Worm (Caenorhabditis elegans) whole organism, young adult: ENCODE data around the gene ptr-19.
A peak's percentile ranks its signal among the peaks of the same experiment; 100 is the strongest.

Source experiments
- B0336.3 ChIP-seq: fragments of 200-800 bp; sonication (Bioruptor generic); IDR thresholded peaks from 2 replicates; pipeline ENCODE4 v1.3.6; 2022; ENCODE audit warnings: missing genetic modification characterization, missing compliant biosample characterization
- D2030.7 ChIP-seq: fragments of 200-800 bp; sonication (Bioruptor generic); IDR thresholded peaks from 2 replicates; pipeline ENCODE4 v1.3.6; 2022; ENCODE audit warnings: missing genetic modification reagents, missing genetic modification characterization, missing compliant biosample characterization
- F33H1.4 ChIP-seq: fragments of 200-800 bp; sonication (Bioruptor generic); IDR thresholded peaks from 2 replicates; pipeline ENCODE4 v1.3.6; 2022; ENCODE audit warnings: missing genetic modification reagents, missing genetic modification characterization, missing compliant biosample characterization
- F37B4.10 ChIP-seq: fragments of 200-800 bp; sonication (Bioruptor generic); IDR thresholded peaks from 2 replicates; pipeline ENCODE4 v1.3.6; 2022; ENCODE audit warnings: missing genetic modification characterization, missing compliant biosample characterization
- K11D2.4 ChIP-seq: fragments of 200-800 bp; sonication (Bioruptor generic); IDR thresholded peaks from 2 replicates; pipeline ENCODE4 v1.3.6; 2022; ENCODE audit warnings: missing genetic modification reagents, missing genetic modification characterization, missing compliant biosample characterization
- K12H6.12 ChIP-seq: fragments of 200-800 bp; sonication (Bioruptor generic); optimal IDR thresholded peaks from 2 replicates; lab custom pipeline; 2018; ENCODE audit warnings: mild to moderate bottlenecking, missing genetic modification characterization, missing compliant biosample characterization
- Y67H2A.10 ChIP-seq: fragments of 200-800 bp; sonication (Bioruptor generic); conservative IDR thresholded peaks from 2 replicates; pipeline ENCODE4 v1.3.6; 2022; ENCODE audit warnings: missing genetic modification reagents, missing genetic modification characterization, missing compliant biosample characterization
- ama-1 ChIP-seq, 3 experiments: fragments of 150-350 bp in 1 of 3; sonication (generic microtip) in 2 of 3; optimal IDR thresholded peaks; 2 replicates each; lab custom pipeline; 2014 to 2018; ENCODE audit warnings: missing biosample characterization in 2 of 3, missing genetic modification characterization in 2 of 3, missing genetic modification reagents in 2 of 3
- aptf-2 ChIP-seq: fragments of 200-800 bp; sonication (Bioruptor generic); conservative IDR thresholded peaks from 2 replicates; pipeline ENCODE4 v1.3.6; 2022; ENCODE audit warnings: missing genetic modification reagents, missing genetic modification characterization, missing compliant biosample characterization
- aptf-3 ChIP-seq: fragments of 200-800 bp; sonication (Bioruptor generic); IDR thresholded peaks from 2 replicates; pipeline ENCODE4 v1.3.6; 2022; ENCODE audit warnings: missing genetic modification characterization, missing compliant biosample characterization
- atf-7 ChIP-seq: sonication (generic microtip); optimal IDR thresholded peaks from 2 replicates; lab custom pipeline; 2017; ENCODE audit warnings: mild to moderate bottlenecking, missing genetic modification characterization, missing compliant biosample characterization
- attf-3 ChIP-seq: fragments of 200-800 bp; sonication (Bioruptor generic); conservative IDR thresholded peaks from 2 replicates; pipeline ENCODE4 v1.3.6; 2022; ENCODE audit warnings: missing genetic modification reagents, missing genetic modification characterization, missing compliant biosample characterization
- attf-5 ChIP-seq: fragments of 200-800 bp; sonication (Bioruptor generic); optimal IDR thresholded peaks from 2 replicates; lab custom pipeline; 2018; ENCODE audit warnings: mild to moderate bottlenecking, missing genetic modification characterization, missing compliant biosample characterization
- ccch-3 ChIP-seq: fragments of 200-800 bp; sonication (Bioruptor generic); optimal IDR thresholded peaks from 2 replicates; lab custom pipeline; 2018; ENCODE audit warnings: mild to moderate bottlenecking, missing genetic modification characterization, missing compliant biosample characterization
- cebp-1 ChIP-seq, 2 experiments: fragments of 200-800 bp in 1 of 2; sonication (Bioruptor generic) in 1 of 2; sonication (generic microtip) in 1 of 2; IDR thresholded peaks in 1 of 2; optimal IDR thresholded peaks in 1 of 2; 2 replicates each; pipeline versions ENCODE4 v1.3.6 to Lab custom; 2017 to 2022; ENCODE audit warnings: missing compliant biosample characterization in 2 of 2, missing genetic modification characterization in 2 of 2, mild to moderate bottlenecking in 1 of 2, missing genetic modification reagents in 1 of 2, moderate library complexity in 1 of 2
- cebp-2 ChIP-seq: fragments of 200-800 bp; sonication (Bioruptor generic); IDR thresholded peaks from 2 replicates; pipeline ENCODE4 v1.3.6; 2022; ENCODE audit warnings: missing genetic modification characterization, missing compliant biosample characterization
- chd-7 ChIP-seq: sonication (generic microtip); optimal IDR thresholded peaks from 2 replicates; lab custom pipeline; 2016; ENCODE audit warnings: mild to moderate bottlenecking, missing genetic modification characterization, moderate library complexity, missing compliant biosample characterization
- die-1 ChIP-seq: sonication (generic microtip); optimal IDR thresholded peaks from 2 replicates; lab custom pipeline; 2016; ENCODE audit warnings: missing genotype, mild to moderate bottlenecking, missing genetic modification characterization, missing compliant biosample characterization
- dox-1 ChIP-seq: fragments of 200-800 bp; sonication (Bioruptor generic); IDR thresholded peaks from 2 replicates; pipeline ENCODE4 v1.3.6; 2022; ENCODE audit warnings: missing genetic modification reagents, missing genetic modification characterization, missing compliant biosample characterization
- dpl-1 ChIP-seq: fragments of 150-350 bp; optimal IDR thresholded peaks from 2 replicates; lab custom pipeline; 2014; ENCODE audit warnings: missing biosample characterization, missing genetic modification reagents, missing genetic modification characterization
- him-1 ChIP-seq: sonication (generic microtip); optimal IDR thresholded peaks from 2 replicates; lab custom pipeline; 2016; ENCODE audit warnings: missing genotype, missing genetic modification reagents, missing genetic modification characterization, missing compliant biosample characterization
- hlh-12 ChIP-seq: sonication (generic microtip); optimal IDR thresholded peaks from 2 replicates; lab custom pipeline; 2016; ENCODE audit warnings: missing genetic modification characterization, missing compliant biosample characterization
- hmg-1.2 ChIP-seq: fragments of 200-800 bp; sonication (Bioruptor generic); IDR thresholded peaks from 2 replicates; pipeline ENCODE4 v1.3.6; 2022; ENCODE audit warnings: missing genetic modification reagents, missing genetic modification characterization, missing compliant biosample characterization
- hrde-1 ChIP-seq: sonication (generic microtip); optimal IDR thresholded peaks from 2 replicates; lab custom pipeline; 2016; ENCODE audit warnings: missing genetic modification characterization, mild to moderate bottlenecking, missing compliant biosample characterization, moderate library complexity, missing genotype, missing genetic modification reagents, borderline replicate concordance
- hsf-1 ChIP-seq: fragments of 200-800 bp; sonication (Bioruptor generic); IDR thresholded peaks from 2 replicates; pipeline ENCODE4 v1.3.6; 2022; ENCODE audit warnings: missing genetic modification reagents, missing genetic modification characterization, missing compliant biosample characterization
- lin-26 ChIP-seq: fragments of 200-800 bp; sonication (Bioruptor generic); IDR thresholded peaks from 2 replicates; pipeline ENCODE4 v1.3.6; 2022; ENCODE audit warnings: missing genetic modification reagents, missing genetic modification characterization, missing compliant biosample characterization
- lin-54 ChIP-seq: fragments of 200-800 bp; sonication (Bioruptor generic); optimal IDR thresholded peaks from 2 replicates; lab custom pipeline; 2018; ENCODE audit warnings: mild to moderate bottlenecking, missing genetic modification characterization, missing compliant biosample characterization
- lir-1 ChIP-seq: fragments of 200-800 bp; sonication (Bioruptor generic); conservative IDR thresholded peaks from 2 replicates; pipeline ENCODE4 v1.3.6; 2022; ENCODE audit warnings: missing genetic modification reagents, missing genetic modification characterization, missing compliant biosample characterization
- lsl-1 ChIP-seq: fragments of 200-800 bp; sonication (Bioruptor generic); optimal IDR thresholded peaks from 2 replicates; lab custom pipeline; 2018; ENCODE audit warnings: mild to moderate bottlenecking, missing genetic modification characterization, moderate library complexity, missing compliant biosample characterization
- madf-6 ChIP-seq: fragments of 200-800 bp; sonication (Bioruptor generic); IDR thresholded peaks from 2 replicates; pipeline ENCODE4 v1.3.6; 2022; ENCODE audit warnings: missing genetic modification reagents, missing genetic modification characterization, missing compliant biosample characterization
- mcd-1 ChIP-seq: fragments of 200-800 bp; sonication (Bioruptor generic); IDR thresholded peaks from 2 replicates; pipeline ENCODE4 v1.3.6; 2022; ENCODE audit warnings: missing genetic modification reagents, missing genetic modification characterization, missing compliant biosample characterization
- nfya-1 ChIP-seq: sonication (generic microtip); optimal IDR thresholded peaks from 2 replicates; lab custom pipeline; 2017; ENCODE audit warnings: antibody characterized with exemption, missing compliant biosample characterization, missing genetic modification characterization, borderline replicate concordance; ENCODE audit not compliant: insufficient read depth
- nfyb-1 ChIP-seq: fragments of 200-800 bp; sonication (Bioruptor generic); IDR thresholded peaks from 2 replicates; pipeline ENCODE4 v1.3.6; 2022; ENCODE audit warnings: missing genetic modification reagents, missing genetic modification characterization, missing compliant biosample characterization
- nhr-120 ChIP-seq: fragments of 200-800 bp; sonication (Bioruptor generic); IDR thresholded peaks from 2 replicates; pipeline ENCODE4 v1.3.6; 2022; ENCODE audit warnings: missing genetic modification characterization, missing compliant biosample characterization
- nhr-80 ChIP-seq: sonication (generic microtip); optimal IDR thresholded peaks from 2 replicates; lab custom pipeline; 2016; ENCODE audit warnings: missing genetic modification characterization, missing compliant biosample characterization
- nhr-90 ChIP-seq: sonication (generic microtip); optimal IDR thresholded peaks from 2 replicates; lab custom pipeline; 2016; ENCODE audit warnings: missing genotype, mild to moderate bottlenecking, missing genetic modification characterization, missing compliant biosample characterization
- sdz-38 ChIP-seq: sonication (generic microtip); optimal IDR thresholded peaks from 2 replicates; lab custom pipeline; 2016; ENCODE audit warnings: missing genotype, missing genetic modification characterization, missing compliant biosample characterization
- snpc-1.1 ChIP-seq: sonication (generic microtip); optimal IDR thresholded peaks from 2 replicates; lab custom pipeline; 2017; ENCODE audit warnings: missing genetic modification characterization, mild to moderate bottlenecking, missing compliant biosample characterization, antibody characterized with exemption, moderate library complexity, missing genotype, missing genetic modification reagents; ENCODE audit not compliant: insufficient read depth
- snpc-1.3 ChIP-seq: sonication (generic microtip); optimal IDR thresholded peaks from 2 replicates; lab custom pipeline; 2017; ENCODE audit warnings: missing genetic modification characterization, mild to moderate bottlenecking, missing compliant biosample characterization, antibody characterized with exemption, moderate library complexity, missing genotype, missing genetic modification reagents; ENCODE audit not compliant: insufficient read depth
- somi-1 ChIP-seq: fragments of 200-800 bp; sonication (Bioruptor generic); optimal IDR thresholded peaks from 2 replicates; lab custom pipeline; 2018; ENCODE audit warnings: mild to moderate bottlenecking, missing genetic modification characterization, missing compliant biosample characterization
- tbx-9 ChIP-seq: sonication (generic microtip); optimal IDR thresholded peaks from 2 replicates; lab custom pipeline; 2016; ENCODE audit warnings: borderline replicate concordance, missing genetic modification characterization, inconsistent platforms, missing compliant biosample characterization
- zfh-2 ChIP-seq: fragments of 200-800 bp; sonication (Bioruptor generic); conservative IDR thresholded peaks from 2 replicates; pipeline ENCODE4 v1.3.6; 2022; ENCODE audit warnings: missing genetic modification reagents, missing genetic modification characterization, missing compliant biosample characterization
- ztf-25 ChIP-seq: fragments of 200-800 bp; sonication (Bioruptor generic); IDR thresholded peaks from 2 replicates; pipeline ENCODE4 v1.3.6; 2022; ENCODE audit warnings: missing genetic modification reagents, missing genetic modification characterization, missing compliant biosample characterization

The ptr-19 gene

DNA sequence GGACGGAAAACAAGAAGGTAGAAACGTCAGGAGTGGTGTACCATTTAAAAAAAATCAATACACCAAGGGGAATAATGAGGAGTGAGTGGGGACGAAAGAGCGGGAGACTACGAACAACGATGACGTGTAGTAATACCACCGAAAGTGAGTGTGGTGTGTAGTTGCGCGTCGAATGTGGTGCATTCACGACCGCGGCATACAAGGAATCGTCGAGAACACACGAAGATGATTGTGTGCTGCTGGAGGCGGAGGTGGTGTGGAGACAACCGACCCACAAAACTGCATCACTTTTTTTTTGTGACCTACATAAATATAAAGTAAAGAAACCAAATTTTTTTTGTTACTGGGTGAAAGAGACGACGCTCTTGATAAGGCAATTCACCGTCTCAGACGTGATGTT lies 36.7 kb downstream of the ptr-19 start (continued):
- TF ChIP-seq B0336.3 (GFP tag; lab: Robert Waterston, UW) = no peak
- TF ChIP-seq ccch-3 (GFP tag; lab: Kevin White, UChicago) = no peak
- TF ChIP-seq attf-3 = no peak
- no peak for TF ChIP-seq snpc-1.1 (tag; lab: Kevin White, UChicago)
- no peak for TF ChIP-seq lir-1 (GFP tag; lab: Robert Waterston, UW)
- TF ChIP-seq nfya-1 (tag; lab: Kevin White, UChicago) = no peak
- no peak for TF ChIP-seq hlh-12
- no peak for TF ChIP-seq cebp-2 (GFP tag; lab: Robert Waterston, UW)
- no peak for TF ChIP-seq dpl-1 (GFP tag; lab: Kevin White, UChicago)
- no peak for TF ChIP-seq nhr-120 (GFP tag; lab: Robert Waterston, UW)
- peak; percentile 24 for TF ChIP-seq die-1
- peak; percentile 51 for TF ChIP-seq atf-7 (tag; lab: Kevin White, UChicago)
- TF ChIP-seq ama-1 (optimal IDR thresholded peaks at IDR 0.05; lab: Kevin White, UChicago) = no peak
- no peak for TF ChIP-seq ama-1 (GFP tag; optimal IDR thresholded peaks at IDR 0.05; lab: Kevin White, UChicago)
- no peak for TF ChIP-seq aptf-2 (GFP tag; lab: Robert Waterston, UW)
- peak; percentile 36; the same call in 1 of the 2 replicates for TF ChIP-seq lin-26 (GFP tag; lab: Robert Waterston, UW)

DNA sequence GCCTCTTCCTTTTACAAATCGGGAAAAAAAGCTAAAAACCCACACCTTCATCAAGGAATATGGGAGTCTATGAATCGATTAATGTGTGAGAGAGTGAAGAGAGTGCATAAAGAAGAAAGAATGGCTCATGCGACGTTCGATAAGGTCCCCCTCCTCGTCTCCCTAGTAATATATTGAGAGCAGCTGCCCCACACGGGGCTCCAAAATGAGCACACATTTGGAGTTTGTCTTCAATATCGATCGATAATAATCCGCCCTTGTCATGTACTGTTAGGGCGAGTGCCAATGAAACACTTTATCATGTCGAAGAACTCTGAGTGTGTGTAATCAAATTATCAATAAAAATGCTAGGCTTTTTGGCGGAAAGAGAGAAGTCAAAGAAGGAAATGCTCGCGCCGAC lies 37.6 kb downstream of the ptr-19 start:
- no peak for TF ChIP-seq ztf-25
- TF ChIP-seq K11D2.4 (GFP tag; lab: Robert Waterston, UW) = no peak
- no peak for TF ChIP-seq attf-5 (GFP tag; lab: Kevin White, UChicago)
- TF ChIP-seq him-1 (tag; lab: Kevin White, UChicago) = no peak
- no peak for TF ChIP-seq hrde-1 (tag; lab: Kevin White, UChicago)
- TF ChIP-seq cebp-2 (GFP tag; lab: Robert Waterston, UW) = peak; percentile 29; the same call in 1 of the 2 replicates
- TF ChIP-seq D2030.7 (GFP tag; lab: Robert Waterston, UW) = no peak
- no peak for TF ChIP-seq sdz-38 (tag; lab: Kevin White, UChicago)
- no peak for TF ChIP-seq atf-7 (tag; lab: Kevin White, UChicago)
- TF ChIP-seq lin-26 (GFP tag; lab: Robert Waterston, UW) = 0 out of 2 replicates have a peak, but pooled peaks have one; percentile 8
- no peak for TF ChIP-seq somi-1 (GFP tag; lab: Kevin White, UChicago)
- TF ChIP-seq hsf-1 (GFP tag; lab: Robert Waterston, UW) = no peak
- TF ChIP-seq snpc-1.3 (tag; lab: Kevin White, UChicago) = no peak
- TF ChIP-seq lsl-1 = no peak
- 0 out of 2 replicates have a peak, but pooled peaks have one; percentile 51 for TF ChIP-seq aptf-3
- 0 out of 2 replicates have a peak, but pooled peaks have one; percentile 23 for TF ChIP-seq dox-1 (GFP tag; lab: Robert Waterston, UW)
- TF ChIP-seq nhr-80 = peak; percentile 42
- TF ChIP-seq ama-1 (optimal IDR thresholded peaks at IDR 0.05; lab: Kevin White, UChicago) = peak; percentile 29
- TF ChIP-seq ama-1 (GFP tag; optimal IDR thresholded peaks at IDR 0.05; lab: Kevin White, UChicago) = no peak

DNA sequence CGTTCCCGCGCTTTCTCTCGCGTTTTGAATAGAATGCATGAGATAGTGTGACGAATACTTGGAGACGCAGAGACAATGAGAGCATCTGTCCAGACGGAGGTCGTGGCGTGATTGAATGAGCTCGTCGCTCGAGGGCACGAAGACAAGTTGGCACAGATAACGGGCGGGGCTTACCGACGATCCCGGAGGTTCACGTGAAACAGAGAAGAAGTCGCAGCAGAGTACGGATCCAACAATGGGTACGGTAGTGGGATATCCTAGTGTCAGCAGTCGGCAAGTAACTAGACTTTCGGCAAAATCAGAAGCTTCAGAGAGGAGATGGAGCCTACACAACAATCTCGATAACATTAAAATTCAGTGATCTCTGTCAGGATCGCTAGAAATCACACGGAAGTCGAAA lies 38.1 kb downstream of the ptr-19 start:
- TF ChIP-seq mcd-1 (GFP tag; lab: Robert Waterston, UW) (peak; percentile 35; the same call in 1 of the 2 replicates), somi-1 (GFP tag; lab: Kevin White, UChicago) (peak; percentile 21), nfyb-1 (GFP tag; lab: Robert Waterston, UW) (peak; percentile 74; the same call in 1 of the 2 replicates), K11D2.4 (GFP tag; lab: Robert Waterston, UW) (no peak), hsf-1 (GFP tag; lab: Robert Waterston, UW) (no peak), nhr-80 (peak; percentile 4), lin-54 (GFP tag; lab: Kevin White, UChicago) (peak; percentile 26), cebp-2 (GFP tag; lab: Robert Waterston, UW) (peak; percentile 77; the same call in 1 of the 2 replicates), chd-7 (tag; lab: Kevin White, UChicago) (peak; percentile 65), tbx-9 (tag; lab: Kevin White, UChicago) (no peak), lir-1 (GFP tag; lab: Robert Waterston, UW) (no peak), hmg-1.2 (GFP tag; lab: Robert Waterston, UW) (peak; percentile 51; the same call in 1 of the 2 replicates), nhr-90 (peak; percentile 20), Y67H2A.10 (GFP tag; lab: Robert Waterston, UW) (no peak), F37B4.10 (GFP tag; lab: Robert Waterston, UW) (no peak), madf-6 (0 out of 2 replicates have a peak, but pooled peaks have one; percentile 17), K12H6.12 (tag; lab: Kevin White, UChicago) (peak; percentile 52), cebp-1 (GFP tag; IDR thresholded peaks at IDR 0.05; lab: Robert Waterston, UW) (no peak), cebp-1 (tag; optimal IDR thresholded peaks at IDR 0.05; lab: Kevin White, UChicago) (peak; percentile 34), zfh-2 (GFP tag; lab: Robert Waterston, UW) (peak; percentile 82), F33H1.4 (GFP tag; lab: Robert Waterston, UW) (no peak)
